Fruit fly (Drosophila melanogaster) whole organism, pupa: ENCODE data around the gene CG10185.

Experiments
- CG10348 ChIP-seq: fragments of 200-800 bp; sonication (Bioruptor generic); IDR thresholded peaks from 2 replicates; pipeline ENCODE4 v1.3.6; 2022; ENCODE audit warnings: missing biosample characterization, missing genetic modification characterization
- CG12605 ChIP-seq: fragments of 200-800 bp; sonication (Bioruptor generic); IDR thresholded peaks from 2 replicates; pipeline ENCODE4 v1.3.6; 2022; ENCODE audit warnings: missing biosample characterization, missing genetic modification characterization
- CG13204 ChIP-seq: fragments of 200-800 bp; sonication (Bioruptor generic); optimal IDR thresholded peaks from 2 replicates; lab custom pipeline; 2018; ENCODE audit warnings: missing biosample characterization, mild to moderate bottlenecking, missing genetic modification characterization, moderate library complexity
- CG14655 ChIP-seq: fragments of 200-800 bp; sonication (Bioruptor generic); optimal IDR thresholded peaks from 3 replicates; lab custom pipeline; 2017; ENCODE audit warnings: mild to moderate bottlenecking, missing biosample characterization, missing genetic modification reagents, missing genetic modification characterization
- CG15710 ChIP-seq: fragments of 200-800 bp; sonication (Bioruptor generic); optimal IDR thresholded peaks from 2 replicates; lab custom pipeline; 2018; ENCODE audit warnings: missing biosample characterization, mild to moderate bottlenecking, missing genetic modification characterization, moderate library complexity
- CG17806 ChIP-seq: fragments of 200-800 bp; sonication (Bioruptor generic); optimal IDR thresholded peaks from 2 replicates; lab custom pipeline; 2018; ENCODE audit warnings: missing biosample characterization, mild to moderate bottlenecking, missing genetic modification characterization, moderate library complexity
- CG32121 ChIP-seq: fragments of 200-800 bp; sonication (Bioruptor generic); IDR thresholded peaks from 2 replicates; pipeline ENCODE4 v1.3.6; 2022; ENCODE audit warnings: missing biosample characterization, missing genetic modification characterization
- CG34367 ChIP-seq: fragments of 200-800 bp; sonication (Bioruptor generic); optimal IDR thresholded peaks from 2 replicates; lab custom pipeline; 2018; ENCODE audit warnings: missing biosample characterization, mild to moderate bottlenecking, missing genetic modification characterization
- CG4496 ChIP-seq: fragments of 200-800 bp; sonication (Bioruptor generic); IDR thresholded peaks from 3 replicates; pipeline ENCODE4 v1.3.6; 2022; ENCODE audit warnings: missing biosample characterization, missing genetic modification characterization
- CG8159 ChIP-seq: fragments of 200-800 bp; sonication (Bioruptor generic); optimal IDR thresholded peaks from 3 replicates; lab custom pipeline; 2018; ENCODE audit warnings: missing biosample characterization, mild to moderate bottlenecking, missing genetic modification characterization, moderate library complexity
- CG8301 ChIP-seq: fragments of 200-800 bp; sonication (Bioruptor generic); optimal IDR thresholded peaks from 2 replicates; lab custom pipeline; 2018; ENCODE audit warnings: missing biosample characterization, mild to moderate bottlenecking, missing genetic modification characterization
- CG9948 ChIP-seq: fragments of 200-800 bp; sonication (Bioruptor generic); optimal IDR thresholded peaks from 2 replicates; lab custom pipeline; 2018; ENCODE audit warnings: missing biosample characterization, mild to moderate bottlenecking, missing genetic modification characterization, moderate library complexity
- D1 ChIP-seq: fragments of 200-800 bp; sonication (Bioruptor generic); optimal IDR thresholded peaks from 2 replicates; lab custom pipeline; 2018; ENCODE audit warnings: missing biosample characterization, mild to moderate bottlenecking, missing genetic modification characterization, moderate library complexity
- EcR ChIP-seq: fragments of 200-800 bp; sonication (Bioruptor generic); optimal IDR thresholded peaks from 3 replicates; lab custom pipeline; 2019; ENCODE audit warnings: missing biosample characterization, missing genetic modification characterization, mild to moderate bottlenecking, moderate library complexity, missing genetic modification reagents
- Ets98B ChIP-seq: fragments of 200-800 bp; sonication (Bioruptor generic); IDR thresholded peaks from 2 replicates; pipeline ENCODE4 v1.3.6; 2022; ENCODE audit warnings: missing biosample characterization, missing genetic modification characterization
- Pif1A ChIP-seq: fragments of 200-800 bp; sonication (Bioruptor generic); optimal IDR thresholded peaks from 3 replicates; lab custom pipeline; 2016; ENCODE audit warnings: missing biosample characterization, missing genetic modification characterization
- Pif1B ChIP-seq: fragments of 200-800 bp; sonication (Bioruptor generic); optimal IDR thresholded peaks from 3 replicates; lab custom pipeline; 2016; ENCODE audit warnings: missing biosample characterization, missing genetic modification characterization
- Snoo ChIP-seq: fragments of 200-800 bp; sonication (Bioruptor generic); optimal IDR thresholded peaks from 3 replicates; lab custom pipeline; 2017; ENCODE audit warnings: missing biosample characterization, mild to moderate bottlenecking, missing genetic modification characterization, inconsistent platforms
- fd96Ca ChIP-seq: fragments of 200-800 bp; sonication (Bioruptor generic); IDR thresholded peaks from 3 replicates; pipeline ENCODE4 v1.3.6; 2022; ENCODE audit warnings: missing biosample characterization, missing genetic modification characterization
- gl ChIP-seq: fragments of 200-800 bp; sonication (Bioruptor generic); optimal IDR thresholded peaks from 2 replicates; lab custom pipeline; 2018; ENCODE audit warnings: missing biosample characterization, mild to moderate bottlenecking, missing genetic modification characterization
- rn ChIP-seq: fragments of 200-800 bp; sonication (Bioruptor generic); IDR thresholded peaks from 2 replicates; pipeline ENCODE4 v1.3.6; 2022; ENCODE audit warnings: missing biosample characterization, missing genetic modification characterization

Gene CG10185

DNA sequence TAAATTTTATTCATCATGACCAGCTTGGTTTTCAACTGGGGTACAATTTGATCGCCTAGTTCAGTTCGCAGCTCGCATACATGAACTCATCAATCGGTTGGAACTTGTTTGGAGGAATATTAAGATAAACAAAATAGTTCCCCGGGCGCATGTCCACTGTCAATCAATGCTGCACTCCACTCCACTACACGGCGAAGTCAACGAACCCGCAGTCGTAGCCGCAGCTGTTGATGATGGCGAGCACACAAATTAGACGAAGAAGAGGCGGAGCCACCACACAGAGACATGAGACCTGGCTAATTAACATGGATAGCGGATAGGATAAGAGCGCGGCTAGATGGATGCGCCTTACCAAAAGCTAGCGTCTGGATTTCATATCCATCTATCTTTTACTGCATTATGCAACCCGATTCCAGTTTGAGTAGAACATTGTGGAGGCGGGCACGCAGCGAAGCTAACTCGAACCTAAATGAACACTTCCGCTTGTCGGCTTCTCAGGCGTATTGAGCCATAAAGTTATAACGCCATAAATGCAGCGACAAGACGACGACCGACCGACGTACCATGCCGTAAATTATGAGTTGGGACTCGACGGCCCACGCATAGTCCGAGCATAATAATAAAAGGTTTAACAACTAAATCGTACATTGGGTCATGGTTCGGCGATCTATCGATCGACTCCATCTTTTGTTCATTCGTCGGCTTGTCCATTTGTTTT, 24.7 kb upstream of the CG10185 start:
- TF ChIP-seq fd96Ca (no peak), EcR (GFP tag; lab: Kevin White, UChicago) (peak; percentile 29), CG13204 (no peak)

DNA sequence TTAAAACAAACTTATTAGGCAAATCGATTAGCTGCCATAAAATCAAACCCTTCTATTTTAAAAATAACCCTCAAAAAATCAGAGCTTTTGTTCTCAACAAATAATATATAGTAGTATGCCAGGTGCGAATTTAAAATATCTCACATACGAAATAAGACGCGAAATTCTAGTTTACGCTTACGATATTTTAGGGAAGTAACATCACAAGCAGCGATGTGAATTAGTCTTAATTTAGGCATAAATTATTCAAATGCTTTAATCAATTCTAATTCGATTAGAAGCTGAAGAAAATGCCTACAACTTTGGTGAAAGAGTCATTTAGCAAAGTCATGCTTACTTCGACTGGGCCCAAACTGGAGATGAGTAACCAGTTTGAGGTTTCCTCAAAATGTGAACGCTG, 16.2 kb upstream of the CG10185 start, which contains the start of gene sxe2:
Gene sxe2, plus strand, starts transcription at position 301 of the 400 bp plus-strand sequence.
- TF ChIP-seq Ets98B = no peak
- TF ChIP-seq CG12605 (GFP tag; lab: Robert Waterston, UW) = no peak
- TF ChIP-seq fd96Ca = no peak
- TF ChIP-seq CG14655 (GFP tag; lab: Kevin White, UChicago) = no peak
- no peak for TF ChIP-seq CG9948
- TF ChIP-seq gl (tag; lab: Kevin White, UChicago) = no peak
- no peak for TF ChIP-seq Pif1A
- TF ChIP-seq CG8159 = no peak
- TF ChIP-seq D1 (tag; lab: Kevin White, UChicago) = no peak
- TF ChIP-seq CG32121 (GFP tag; lab: Robert Waterston, UW) = no peak
- no peak for TF ChIP-seq CG4496 (GFP tag; lab: Robert Waterston, UW)
- no peak for TF ChIP-seq CG10348 (GFP tag; lab: Robert Waterston, UW)

DNA sequence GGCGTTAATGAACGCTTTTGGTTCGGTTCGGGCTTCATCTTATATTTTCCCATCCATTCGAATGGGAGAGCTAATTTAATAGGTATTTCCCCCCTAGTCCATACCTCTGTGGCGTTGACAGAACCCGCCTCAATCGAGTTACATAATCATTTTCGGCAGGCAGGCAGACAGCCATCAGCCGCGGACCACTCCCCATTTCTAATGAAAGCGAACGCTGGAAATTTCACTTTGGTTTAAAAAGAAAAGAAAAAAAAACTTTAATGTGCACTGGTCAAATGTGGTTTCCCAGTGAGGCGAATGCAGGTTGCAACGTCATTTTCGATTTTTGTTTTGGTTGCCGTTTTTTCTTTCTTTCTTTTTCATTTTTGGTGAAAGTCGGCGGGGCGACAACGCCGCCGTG, 15.0 kb upstream of the CG10185 start:
- TF ChIP-seq gl (tag; lab: Kevin White, UChicago) (no peak), Ets98B (peak; percentile 12; the same call in 1 of the 2 replicates), Snoo (tag; lab: Kevin White, UChicago) (peak; percentile 64), CG4496 (GFP tag; lab: Robert Waterston, UW) (0 out of 3 replicates have a peak, but pooled peaks have one; percentile 13), CG15710 (no peak)
- TF ChIP-seq, all 21 proteins: peak for 3

DNA sequence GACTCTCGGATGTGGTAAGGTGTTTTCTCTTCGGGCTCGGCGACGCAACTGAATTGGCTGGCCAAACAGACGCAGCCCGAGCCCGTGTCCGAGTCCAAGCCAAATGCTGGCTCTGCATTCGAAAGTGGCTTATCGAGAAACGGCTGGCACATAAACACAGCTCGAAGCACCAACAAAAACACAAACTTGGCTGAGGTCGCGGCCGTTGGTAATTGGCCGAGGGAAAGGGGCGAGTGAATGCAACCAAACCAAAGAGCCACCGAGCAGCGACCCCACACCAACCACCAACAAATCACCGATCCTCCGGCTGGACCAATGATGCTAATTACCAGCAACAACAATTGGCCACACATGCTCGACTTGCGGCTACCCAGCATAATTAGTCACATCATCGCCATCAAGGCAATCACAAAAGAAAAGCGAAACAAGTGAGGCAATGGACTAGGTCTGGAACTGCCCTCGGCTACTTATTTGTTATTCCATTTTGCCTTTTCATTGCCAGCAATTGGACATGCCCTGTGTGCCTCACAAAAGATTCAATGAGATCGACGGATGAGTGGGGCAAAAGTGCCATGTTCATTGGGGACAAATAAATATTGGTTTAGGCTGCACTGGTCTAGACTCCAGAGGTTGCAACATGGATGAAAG, 13.7 kb upstream of the CG10185 start, which contains the start of gene CG32855:
Gene CG32855, minus strand, starts transcription at position 51 of the 648 bp plus-strand sequence.
- TF ChIP-seq EcR (GFP tag; lab: Kevin White, UChicago) (peak; percentile 58), CG32121 (GFP tag; lab: Robert Waterston, UW) (no peak)

DNA sequence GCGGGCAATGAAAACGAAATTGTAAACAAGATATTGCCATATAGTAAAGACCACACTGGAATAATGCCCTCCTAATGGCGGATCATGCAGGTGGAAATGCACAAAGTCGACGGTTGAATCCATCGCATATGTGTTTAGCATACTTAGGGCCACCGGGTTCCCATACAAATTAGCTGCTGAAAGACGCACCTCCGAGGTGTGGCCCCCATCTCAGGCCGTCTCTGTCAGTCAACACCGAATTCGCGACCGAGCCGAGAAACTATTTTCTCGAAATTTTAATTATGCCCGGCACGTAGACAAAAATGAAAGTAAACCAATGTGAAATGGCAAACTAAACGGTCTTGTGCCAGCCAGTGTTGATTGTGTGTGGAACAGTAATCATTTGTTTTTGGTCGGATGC, 10.9 kb upstream of the CG10185 start:
- TF ChIP-seq CG10348 (GFP tag; lab: Robert Waterston, UW) (no peak), CG17806 (tag; lab: Kevin White, UChicago) (no peak), rn (GFP tag; lab: Robert Waterston, UW) (no peak), CG8301 (tag; lab: Kevin White, UChicago) (no peak), Snoo (tag; lab: Kevin White, UChicago) (no peak), CG34367 (tag; lab: Kevin White, UChicago) (no peak), CG12605 (GFP tag; lab: Robert Waterston, UW) (no peak)

DNA sequence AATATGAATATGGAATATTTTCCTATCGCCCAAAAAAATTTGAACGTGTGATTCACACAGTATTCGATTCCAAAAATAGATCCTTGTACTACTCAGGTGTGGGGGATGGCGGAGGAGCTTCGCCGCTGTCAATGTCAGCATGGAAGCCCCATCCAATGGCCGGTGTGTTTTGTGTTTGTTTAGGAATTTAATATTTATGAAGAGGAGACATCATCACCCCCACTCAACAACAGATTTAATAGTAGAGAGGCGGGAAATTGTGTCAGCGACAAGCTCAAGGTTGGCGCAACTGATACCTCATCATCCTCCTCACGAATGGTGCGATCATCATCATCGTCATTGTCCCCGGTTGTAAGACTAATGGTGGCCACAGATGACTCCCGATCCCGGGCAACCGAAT, 6.7 kb upstream of the CG10185 start:
- no peak for TF ChIP-seq CG15710

DNA sequence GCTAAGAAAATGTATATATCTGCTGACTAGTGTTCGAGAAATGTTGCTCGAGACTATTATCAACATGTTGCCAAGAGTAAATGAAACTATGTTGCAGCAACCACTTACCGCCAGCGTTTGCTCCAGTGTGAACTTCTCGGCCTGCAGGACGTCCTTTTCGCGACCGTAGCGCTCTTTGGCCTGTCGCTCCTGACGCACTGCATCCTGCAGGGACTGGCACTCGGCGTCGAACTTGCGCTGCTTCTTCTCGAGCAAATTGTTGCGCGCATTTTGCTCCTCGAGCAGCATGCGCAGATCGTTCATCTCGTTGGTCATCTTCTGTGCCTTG, 5.2 kb upstream of the CG10185 start:
- TF ChIP-seq Snoo (tag; lab: Kevin White, UChicago) = no peak
- no peak for TF ChIP-seq CG32121 (GFP tag; lab: Robert Waterston, UW)
- no peak for TF ChIP-seq CG8301 (tag; lab: Kevin White, UChicago)
- no peak for TF ChIP-seq Pif1B (GFP tag; lab: Kevin White, UChicago)
- no peak for TF ChIP-seq CG13204
- no peak for TF ChIP-seq CG12605 (GFP tag; lab: Robert Waterston, UW)
- TF ChIP-seq Pif1A = peak; percentile 23
- TF ChIP-seq CG8159 = no peak
- no peak for TF ChIP-seq CG14655 (GFP tag; lab: Kevin White, UChicago)
- peak; percentile 4; the same call in 1 of the 3 replicates for TF ChIP-seq fd96Ca
- no peak for TF ChIP-seq gl (tag; lab: Kevin White, UChicago)
- TF ChIP-seq CG17806 (tag; lab: Kevin White, UChicago) = no peak
- no peak for TF ChIP-seq D1 (tag; lab: Kevin White, UChicago)
